Worm (Caenorhabditis elegans) whole organism, L1 larva: Measurements from ENCODE around the gene chil-21.

ENCODE experiments used
- C04F5.9 ChIP-seq: sonication (generic microtip); optimal IDR thresholded peaks from 2 replicates; lab custom pipeline; 2016; ENCODE audit warnings: missing genetic modification characterization, missing compliant biosample characterization
- C34B4.2 ChIP-seq: sonication (generic microtip); optimal IDR thresholded peaks from 2 replicates; lab custom pipeline; 2017; ENCODE audit warnings: mild to moderate bottlenecking, missing genetic modification characterization, missing compliant biosample characterization
- blmp-1 ChIP-seq: fragments of 150-350 bp; optimal IDR thresholded peaks from 2 replicates; lab custom pipeline; 2014; ENCODE audit warnings: missing biosample characterization, missing genetic modification characterization
- ceh-63 ChIP-seq: fragments of 200-800 bp; sonication (Bioruptor generic); optimal IDR thresholded peaks from 2 replicates; lab custom pipeline; 2018; ENCODE audit warnings: mild to moderate bottlenecking, missing genetic modification characterization, missing compliant biosample characterization
- ceh-8 ChIP-seq: fragments of 200-800 bp; sonication (Bioruptor generic); optimal IDR thresholded peaks from 2 replicates; lab custom pipeline; 2018; ENCODE audit warnings: mild to moderate bottlenecking, missing genetic modification characterization, moderate library complexity, missing compliant biosample characterization
- ceh-88 ChIP-seq: fragments of 200-800 bp; sonication (Bioruptor generic); IDR thresholded peaks from 2 replicates; pipeline ENCODE4 v1.3.6; 2022; ENCODE audit warnings: missing genetic modification characterization, missing compliant biosample characterization
- dsc-1 ChIP-seq: sonication (generic microtip); optimal IDR thresholded peaks from 2 replicates; lab custom pipeline; 2016; ENCODE audit warnings: mild to moderate bottlenecking, missing genetic modification characterization, missing compliant biosample characterization
- efl-1 ChIP-seq, 4 experiments: fragments of 150-350 bp; optimal IDR thresholded peaks in 3 of 4; peaks in 1 of 4; 1 replicate in 1 of 4; 2 replicates in 3 of 4; lab custom pipeline; 2014; ENCODE audit warnings: missing biosample characterization in 2 of 4, missing genetic modification characterization in 2 of 4, missing genetic modification reagents in 2 of 4
- elt-2 ChIP-seq: sonication (generic microtip); optimal IDR thresholded peaks from 2 replicates; lab custom pipeline; 2016; ENCODE audit warnings: missing genetic modification characterization, mild to moderate bottlenecking, inconsistent platforms, missing compliant biosample characterization, missing genetic modification reagents
- elt-3 ChIP-seq, 6 experiments: fragments of 150-350 bp in 1 of 6; sonication (generic microtip); optimal IDR thresholded peaks; 2 replicates each; lab custom pipeline; 2017 to 2018; ENCODE audit warnings: missing biosample characterization in 6 of 6, missing genetic modification characterization in 6 of 6, inconsistent platforms in 1 of 6
- grh-1 ChIP-seq: fragments of 200-800 bp; sonication (Bioruptor generic); IDR thresholded peaks from 2 replicates; pipeline ENCODE4 v1.3.6; 2022; ENCODE audit warnings: missing genetic modification reagents, missing genetic modification characterization, missing compliant biosample characterization
- hlh-17 ChIP-seq: fragments of 200-800 bp; sonication (Bioruptor generic); optimal IDR thresholded peaks from 2 replicates; lab custom pipeline; 2018; ENCODE audit warnings: missing genetic modification characterization, mild to moderate bottlenecking, missing compliant biosample characterization, moderate library complexity, borderline replicate concordance
- hpl-2 ChIP-seq: fragments of 150-350 bp; optimal IDR thresholded peaks from 2 replicates; lab custom pipeline; 2014; ENCODE audit warnings: missing biosample characterization, missing genetic modification reagents, missing genetic modification characterization
- irx-1 ChIP-seq: sonication (generic microtip); optimal IDR thresholded peaks from 2 replicates; lab custom pipeline; 2016; ENCODE audit warnings: missing genetic modification characterization, missing compliant biosample characterization
- jun-1 ChIP-seq: fragments of 150-350 bp; optimal IDR thresholded peaks from 2 replicates; lab custom pipeline; 2014; ENCODE audit warnings: missing biosample characterization, missing genetic modification reagents, missing genetic modification characterization
- lin-14 ChIP-seq: fragments of 200-800 bp; sonication (Bioruptor generic); optimal IDR thresholded peaks from 2 replicates; lab custom pipeline; 2018; ENCODE audit warnings: mild to moderate bottlenecking, missing genetic modification characterization, moderate library complexity, missing compliant biosample characterization
- lin-15B ChIP-seq: fragments of 150-350 bp; sonication (generic microtip); optimal IDR thresholded peaks from 3 replicates; lab custom pipeline; 2014; ENCODE audit warnings: missing biosample characterization, missing genetic modification characterization
- lin-39 ChIP-seq: fragments of 150-350 bp; optimal IDR thresholded peaks from 2 replicates; lab custom pipeline; 2014; ENCODE audit warnings: missing biosample characterization, missing genetic modification reagents, missing genetic modification characterization
- lsy-2 ChIP-seq, 2 experiments: fragments of 150-350 bp; optimal IDR thresholded peaks; 2 replicates each; lab custom pipeline; 2014; ENCODE audit warnings: missing biosample characterization in 2 of 2, missing genetic modification characterization in 2 of 2
- nhr-11 ChIP-seq: fragments of 150-350 bp; optimal IDR thresholded peaks from 2 replicates; lab custom pipeline; 2014; ENCODE audit warnings: missing biosample characterization, missing genetic modification characterization
- nhr-237 ChIP-seq: fragments of 150-350 bp; optimal IDR thresholded peaks from 2 replicates; lab custom pipeline; 2014; ENCODE audit warnings: missing biosample characterization, missing genetic modification characterization
- nhr-47 ChIP-seq: sonication (generic microtip); optimal IDR thresholded peaks from 2 replicates; lab custom pipeline; 2016; ENCODE audit warnings: mild to moderate bottlenecking, missing genetic modification characterization, moderate library complexity, missing compliant biosample characterization
- nhr-71 ChIP-seq: sonication (generic microtip); optimal IDR thresholded peaks from 2 replicates; lab custom pipeline; 2016; ENCODE audit warnings: mild to moderate bottlenecking, missing genetic modification characterization, moderate library complexity, missing compliant biosample characterization
- nhr-84 ChIP-seq: sonication (generic microtip); optimal IDR thresholded peaks from 2 replicates; lab custom pipeline; 2017; ENCODE audit warnings: missing biosample characterization, missing genetic modification characterization
- pag-3 ChIP-seq: sonication (generic microtip); optimal IDR thresholded peaks from 2 replicates; lab custom pipeline; 2017; ENCODE audit warnings: missing genetic modification characterization, mild to moderate bottlenecking, missing compliant biosample characterization, antibody characterized with exemption, borderline replicate concordance; ENCODE audit not compliant: insufficient read depth
- pax-3 ChIP-seq: fragments of 200-800 bp; sonication (Bioruptor generic); optimal IDR thresholded peaks from 2 replicates; lab custom pipeline; 2018; ENCODE audit warnings: mild to moderate bottlenecking, missing genetic modification characterization, moderate library complexity, missing compliant biosample characterization
- pqm-1 ChIP-seq: sonication (generic microtip); optimal IDR thresholded peaks from 3 replicates; lab custom pipeline; 2017; ENCODE audit warnings: missing biosample characterization, missing genetic modification characterization
- snpc-4 ChIP-seq: fragments of 150-350 bp; optimal IDR thresholded peaks from 2 replicates; lab custom pipeline; 2014; ENCODE audit warnings: missing biosample characterization, missing genetic modification characterization
- snu-23 ChIP-seq: sonication (generic microtip); optimal IDR thresholded peaks from 2 replicates; lab custom pipeline; 2016; ENCODE audit warnings: missing genetic modification characterization, missing compliant biosample characterization
- sox-4 ChIP-seq: sonication (generic microtip); optimal IDR thresholded peaks from 2 replicates; lab custom pipeline; 2016; ENCODE audit warnings: missing genetic modification characterization, missing compliant biosample characterization
- sptf-1 ChIP-seq: fragments of 150-350 bp; optimal IDR thresholded peaks from 2 replicates; lab custom pipeline; 2014; ENCODE audit warnings: missing biosample characterization, missing genetic modification characterization
- swsn-7 ChIP-seq: sonication (generic microtip); optimal IDR thresholded peaks from 2 replicates; lab custom pipeline; 2016; ENCODE audit warnings: missing genetic modification characterization, missing compliant biosample characterization
- tbx-2 ChIP-seq: sonication (generic microtip); optimal IDR thresholded peaks from 2 replicates; lab custom pipeline; 2016; ENCODE audit warnings: missing genetic modification characterization, missing compliant biosample characterization
- tlp-1 ChIP-seq: fragments of 150-350 bp; optimal IDR thresholded peaks from 2 replicates; lab custom pipeline; 2014; ENCODE audit warnings: missing biosample characterization, missing genetic modification characterization
- unc-130 ChIP-seq: fragments of 150-350 bp; optimal IDR thresholded peaks from 2 replicates; lab custom pipeline; 2017; ENCODE audit warnings: missing biosample characterization, missing genetic modification characterization, inconsistent platforms
- unc-30 ChIP-seq: sonication (generic microtip); optimal IDR thresholded peaks from 2 replicates; lab custom pipeline; 2017; ENCODE audit warnings: missing biosample characterization, missing genetic modification characterization
- vab-15 ChIP-seq: sonication (generic microtip); optimal IDR thresholded peaks from 2 replicates; lab custom pipeline; 2017; ENCODE audit warnings: missing genotype, mild to moderate bottlenecking, missing genetic modification characterization, missing compliant biosample characterization
- xbp-1 ChIP-seq: sonication (generic microtip); optimal IDR thresholded peaks from 2 replicates; lab custom pipeline; 2016; ENCODE audit warnings: missing genetic modification characterization, missing compliant biosample characterization

The chil-21 gene

DNA sequence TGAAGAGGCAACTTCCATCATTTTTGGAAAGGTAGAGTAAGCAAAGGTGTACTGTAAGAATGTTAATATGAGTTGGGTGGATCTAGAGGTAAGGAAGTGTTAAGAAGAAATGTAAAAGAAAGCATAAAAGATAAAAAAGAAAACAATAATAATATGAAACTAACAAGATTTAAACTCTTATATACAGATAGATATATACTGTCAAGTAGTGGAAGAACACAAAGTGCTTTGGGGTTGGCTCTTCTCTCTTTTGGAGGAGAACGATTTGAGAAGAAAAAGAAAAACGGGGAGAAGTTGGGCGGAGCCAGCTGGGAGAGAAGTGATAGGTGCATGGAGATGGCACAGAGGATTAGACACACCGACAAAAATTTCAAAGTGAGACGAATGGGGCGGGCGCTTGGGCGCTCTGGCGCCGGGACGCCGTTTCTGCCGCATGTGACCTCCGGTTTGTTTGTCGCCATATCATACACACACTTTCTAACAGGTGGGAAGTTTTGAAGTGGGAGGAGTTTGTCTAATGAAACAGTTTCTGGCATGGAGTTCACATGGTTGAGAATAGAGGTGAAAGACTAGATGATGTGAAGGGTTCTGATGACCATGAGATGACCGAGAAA lies 25.7 kb upstream of the chil-21 start, which contains the start of gene T19H5.4 (continued):
- TF ChIP-seq dsc-1 (tag; lab: Kevin White, UChicago), result no peak
- TF ChIP-seq nhr-84 (tag; lab: Kevin White, UChicago), result no peak
- peak; percentile 66 for TF ChIP-seq snu-23 (GFP tag; lab: Kevin White, UChicago)
- no peak for TF ChIP-seq irx-1 (tag; lab: Kevin White, UChicago)
- peak; percentile 11 to 32 for TF ChIP-seq lsy-2 (tag; optimal IDR thresholded peaks at IDR 0.05; lab: Kevin White, UChicago)
- TF ChIP-seq grh-1 (GFP tag; lab: Robert Waterston, UW), result peak; percentile 40; the same call in 1 of the 2 replicates
- no peak for TF ChIP-seq nhr-237 (tag; lab: Kevin White, UChicago)
- no peak for TF ChIP-seq pqm-1 (tag; lab: Kevin White, UChicago)
- TF ChIP-seq pax-3 (tag; lab: Kevin White, UChicago), result no peak
- peak; percentile 8 to 11 for TF ChIP-seq efl-1 (optimal IDR thresholded peaks at IDR 0.05; lab: Kevin White, UChicago)
- TF ChIP-seq efl-1 (GFP tag; optimal IDR thresholded peaks at IDR 0.05 in 1 of 2; lab: Kevin White, UChicago), result peak in 1 of 2 experiments; percentile 90
- TF ChIP-seq, all 84 proteins: peak for 28

ce11 chrII:9485081-9485730 lies 23.4 kb upstream of the chil-21 start:
- TF ChIP-seq pqm-1 (tag; lab: Kevin White, UChicago) (no peak), jun-1 (tag; lab: Kevin White, UChicago) (no peak), snpc-4 (tag; lab: Kevin White, UChicago) (no peak), sox-4 (tag; lab: Kevin White, UChicago) (no peak), ceh-88 (GFP tag; lab: Robert Waterston, UW) (no peak), C04F5.9 (tag; lab: Kevin White, UChicago) (no peak), blmp-1 (tag; lab: Kevin White, UChicago) (peak; percentile 45), tbx-2 (tag; lab: Kevin White, UChicago) (peak; percentile 22), C34B4.2 (tag; lab: Kevin White, UChicago) (no peak), lin-15B (no peak), hlh-17 (GFP tag; lab: Kevin White, UChicago) (no peak), elt-3 (tag; optimal IDR thresholded peaks at IDR 0.05; lab: Kevin White, UChicago) (no peak), swsn-7 (tag; lab: Kevin White, UChicago) (no peak), xbp-1 (tag; lab: Kevin White, UChicago) (no peak), nhr-47 (tag; lab: Kevin White, UChicago) (no peak), sptf-1 (tag; lab: Kevin White, UChicago) (no peak), irx-1 (tag; lab: Kevin White, UChicago) (no peak), nhr-71 (peak; percentile 12), ceh-8 (GFP tag; lab: Kevin White, UChicago) (no peak), pag-3 (tag; lab: Kevin White, UChicago) (no peak), lin-39 (no peak), ceh-63 (no peak), lin-14 (peak; percentile 59)

- TF ChIP-seq tlp-1 (tag; lab: Kevin White, UChicago) (no peak), nhr-11 (tag; lab: Kevin White, UChicago) (no peak), hpl-2 (GFP tag; lab: Kevin White, UChicago) (no peak), pax-3 (tag; lab: Kevin White, UChicago) (no peak), elt-2 (tag; lab: Kevin White, UChicago) (peak; percentile 41), unc-130 (tag; lab: Kevin White, UChicago) (no peak), efl-1 (optimal IDR thresholded peaks at IDR 0.05; lab: Kevin White, UChicago) (no peak), efl-1 (GFP tag; optimal IDR thresholded peaks at IDR 0.05 in 1 of 2; lab: Kevin White, UChicago) (peak in 1 of 2 experiments; percentile 33), irx-1 (tag; lab: Kevin White, UChicago) (no peak), ceh-88 (GFP tag; lab: Robert Waterston, UW) (no peak), blmp-1 (tag; lab: Kevin White, UChicago) (no peak), unc-30 (no peak), vab-15 (tag; lab: Kevin White, UChicago) (no peak)
Observed at ce11 chrII:9483342-9483741, 21.6 kb upstream of the chil-21 start.
